Worm (Caenorhabditis elegans): Measurements from ENCODE around the gene F27D9.13.

DNA sequence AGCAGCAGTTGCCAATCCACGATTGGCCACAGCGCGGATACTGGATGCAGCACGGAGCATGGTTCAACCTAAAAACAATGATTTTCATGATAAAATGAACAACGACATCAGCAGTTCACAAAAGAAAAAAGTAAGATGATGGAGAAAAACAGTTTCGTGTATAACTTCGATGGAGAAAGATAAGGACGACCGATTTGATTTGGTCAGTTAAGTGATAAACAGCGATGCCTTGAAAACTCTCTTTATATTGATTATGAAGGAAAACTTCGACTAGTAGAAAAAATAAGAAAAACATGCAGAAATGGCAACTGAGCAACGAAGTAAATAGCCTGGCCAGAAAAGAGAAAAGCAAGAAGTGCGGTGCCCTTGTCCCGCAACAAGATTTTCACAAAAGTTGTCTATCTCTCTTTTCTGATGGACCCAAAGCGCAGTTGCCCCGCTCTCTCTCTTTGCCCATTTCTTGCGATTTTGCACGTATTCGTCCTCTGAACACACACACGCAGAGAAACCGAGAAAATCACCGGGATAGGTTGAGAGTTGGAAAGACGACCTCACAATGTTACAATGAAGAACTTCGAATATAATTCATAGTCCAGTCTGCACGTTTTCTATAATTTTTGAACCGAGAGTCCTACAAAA, 6.2 kb downstream of the F27D9.13 start, which contains the start of gene pcca-1:
- TF ChIP-seq nhr-237 (tag; optimal IDR thresholded peaks at IDR 0.05) = no peak
- no peak for TF ChIP-seq bed-3 (GFP tag; optimal IDR thresholded peaks at IDR 0.05)
- TF ChIP-seq nhr-12 (tag; optimal IDR thresholded peaks at IDR 0.05) = no peak
- TF ChIP-seq mab-5 (tag; optimal IDR thresholded peaks at IDR 0.05) = no peak
- no peak for TF ChIP-seq unc-62 (GFP tag; optimal IDR thresholded peaks at IDR 0.05)
- no peak for TF ChIP-seq ces-1 (GFP tag; optimal IDR thresholded peaks at IDR 0.05)

All from whole organism, mixed stage, embryonic.